Worm (Caenorhabditis elegans) whole organism, L4/young adult: ENCODE measurements around the gene F38A1.13.

ENCODE experiments used
- W03F9.2 ChIP-seq: fragments of 150-350 bp; optimal IDR thresholded peaks from 2 replicates; lab custom pipeline; 2014; ENCODE audit warnings: missing biosample characterization, missing genetic modification characterization
- dao-5 ChIP-seq: sonication (generic microtip); optimal IDR thresholded peaks from 2 replicates; lab custom pipeline; 2016; ENCODE audit warnings: missing genotype, missing genetic modification characterization, moderate library complexity, missing compliant biosample characterization
- him-1 ChIP-seq: sonication (generic microtip); optimal IDR thresholded peaks from 2 replicates; lab custom pipeline; 2016; ENCODE audit warnings: missing genotype, missing genetic modification reagents, missing genetic modification characterization, missing compliant biosample characterization

- TF ChIP-seq him-1 (tag; lab: Kevin White, UChicago) (no peak), dao-5 (tag; lab: Kevin White, UChicago) (no peak), W03F9.2 (no peak)
Measured at ce11 chrIV:1239686-1240085, 25.3 kb upstream of the F38A1.13 start, which contains the start of gene F38A1.8.
